Worm (Caenorhabditis elegans): ENCODE data around the gene pat-2.

DNA sequence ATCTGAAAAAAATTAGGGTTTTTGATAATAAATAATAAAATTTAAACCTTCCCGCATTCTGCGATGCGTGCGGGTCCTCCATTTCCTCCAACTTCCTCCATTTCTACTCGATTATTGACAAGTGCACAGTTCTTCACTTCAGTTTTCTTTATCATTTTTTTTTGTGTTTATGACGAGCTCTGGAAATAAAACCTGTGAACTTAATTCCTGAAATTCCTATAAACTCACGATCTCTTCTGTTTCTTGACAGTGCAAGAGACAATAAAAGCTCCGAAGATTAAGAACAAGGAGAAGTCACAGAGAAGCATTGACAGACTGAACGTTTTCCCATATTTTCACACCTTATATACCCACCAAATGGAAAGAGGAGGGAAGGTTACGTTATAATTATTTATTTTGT lies 46.8 kb upstream of the pat-2 start, which contains the start of gene K02D10.3:
- TF ChIP-seq nfyb-1 (GFP tag; IDR thresholded peaks at IDR 0.05) (no peak), snpc-4 (GFP tag; optimal IDR thresholded peaks at IDR 0.05) (no peak), snpc-4 (tag; optimal IDR thresholded peaks at IDR 0.05) (no peak), unc-62 (GFP tag; optimal IDR thresholded peaks at IDR 0.05) (no peak), unc-130 (GFP tag; optimal IDR thresholded peaks at IDR 0.05) (no peak), Y67H2A.10 (GFP tag; conservative IDR thresholded peaks at IDR 0.05) (no peak)
